Worm (Caenorhabditis elegans): ENCODE data around the gene mdmh-35.

mdmh-35 gene

ce11 chrII:7855619-7856018 is at the start of gene mdmh-35:
Gene mdmh-35, minus strand, starts transcription at chrII:7855719.
- TF ChIP-seq aha-1 (tag) (peak; percentile 26), gei-8 (GFP tag; optimal IDR thresholded peaks at IDR 0.05) (no peak), zag-1 (tag; optimal IDR thresholded peaks at IDR 0.05) (no peak), unc-62 (GFP tag; optimal IDR thresholded peaks at IDR 0.05 in 1 of 2) (no peak), unc-62 (tag; optimal IDR thresholded peaks at IDR 0.05) (no peak), nhr-237 (tag; optimal IDR thresholded peaks at IDR 0.05) (no peak), hif-1 (tag; optimal IDR thresholded peaks at IDR 0.05) (no peak)

ce11 chrII:7901990-7902389 is 46.5 kb upstream of the mdmh-35 start:
- TF ChIP-seq pqm-1 (tag; optimal IDR thresholded peaks at IDR 0.05): no peak
- no peak for TF ChIP-seq mes-2 (tag; optimal IDR thresholded peaks at IDR 0.05; ENCODE audit: poor library complexity, severe bottlenecking)
- no peak for TF ChIP-seq nhr-28 (tag; optimal IDR thresholded peaks at IDR 0.05)
- TF ChIP-seq D1046.2 (GFP tag; IDR thresholded peaks at IDR 0.05): no peak
- TF ChIP-seq cey-2 (tag; optimal IDR thresholded peaks at IDR 0.05; ENCODE audit: borderline replicate concordance, insufficient read depth): no peak
- TF ChIP-seq daf-12 (tag; optimal IDR thresholded peaks at IDR 0.05): no peak
- TF ChIP-seq spr-3 (GFP tag; optimal IDR thresholded peaks at IDR 0.05): no peak
- TF ChIP-seq Y5F2A.4 (GFP tag; optimal IDR thresholded peaks at IDR 0.05): no peak
- no peak for TF ChIP-seq pha-4 (GFP tag; IDR thresholded peaks at IDR 0.05)
- TF ChIP-seq pha-4 (tag; optimal IDR thresholded peaks at IDR 0.05): no peak
- no peak for TF ChIP-seq zip-11 (GFP tag; IDR thresholded peaks at IDR 0.05)
- no peak for TF ChIP-seq nhr-237 (tag; optimal IDR thresholded peaks at IDR 0.05)
- TF ChIP-seq dmd-9 (GFP tag; IDR thresholded peaks at IDR 0.05): no peak
- TF ChIP-seq hmg-1.1 (GFP tag; IDR thresholded peaks at IDR 0.05): no peak
- TF ChIP-seq ceh-28 (tag; optimal IDR thresholded peaks at IDR 0.05): no peak
- no peak for TF ChIP-seq lin-15B (tag; optimal IDR thresholded peaks at IDR 0.05)

ce11 chrII:7900762-7901161 is 45.2 kb upstream of the mdmh-35 start:
- TF ChIP-seq sdz-12 (GFP tag; optimal IDR thresholded peaks at IDR 0.05) (no peak), aha-1 (tag) (peak; percentile 92)

ce11 chrII:7900190-7900672 is 44.7 kb upstream of the mdmh-35 start, which contains the start of gene rev-1:
Gene rev-1, plus strand, starts transcription at chrII:7900622.
- TF ChIP-seq aly-2 (tag; optimal IDR thresholded peaks at IDR 0.05): no peak
- TF ChIP-seq lin-38 (GFP tag; IDR thresholded peaks at IDR 0.05): 0 out of 2 replicates have a peak, but pooled peaks have one; percentile 32
- 0 out of 2 replicates have a peak, but pooled peaks have one; percentile 45 for TF ChIP-seq arid-1 (GFP tag; conservative IDR thresholded peaks at IDR 0.05)
- TF ChIP-seq ama-1 (optimal IDR thresholded peaks at IDR 0.05): peak; percentile 8
- no peak for TF ChIP-seq nhr-76 (tag; optimal IDR thresholded peaks at IDR 0.05)
- TF ChIP-seq unc-62 (GFP tag; optimal IDR thresholded peaks at IDR 0.05 in 1 of 2): peak in 1 of 2 experiments; percentile 61
- no peak for TF ChIP-seq unc-62 (tag; optimal IDR thresholded peaks at IDR 0.05)

- TF ChIP-seq ceh-20 (GFP tag; IDR thresholded peaks at IDR 0.05): no peak
- peak in 1 of 2 experiments; percentile 0 for TF ChIP-seq lsy-2 (tag; optimal IDR thresholded peaks at IDR 0.05)
- peak in 1 of 2 experiments; percentile 98 for TF ChIP-seq unc-62 (GFP tag; optimal IDR thresholded peaks at IDR 0.05 in 1 of 2)
- TF ChIP-seq unc-62 (tag; optimal IDR thresholded peaks at IDR 0.05): no peak
- peak; percentile 1 for TF ChIP-seq T20F7.1 (GFP tag; optimal IDR thresholded peaks at IDR 0.05)
- TF ChIP-seq hlh-30 (tag; optimal IDR thresholded peaks at IDR 0.05; ENCODE audit: insufficient read depth): peak; percentile 19
- no peak for TF ChIP-seq unc-39 (tag; optimal IDR thresholded peaks at IDR 0.05)
- TF ChIP-seq lin-39 (tag; optimal IDR thresholded peaks at IDR 0.05): no peak
- no peak for TF ChIP-seq hlh-11 (tag; optimal IDR thresholded peaks at IDR 0.05)
- TF ChIP-seq madf-9 (GFP tag; conservative IDR thresholded peaks at IDR 0.05): 0 out of 2 replicates have a peak, but pooled peaks have one; percentile 36
These were observed 39.7 kb upstream of the mdmh-35 start for ce11 chrII:7895190-7895589.

All from whole organism, L4 larva.